Worm (Caenorhabditis elegans) whole organism, mixed stage, embryonic: ENCODE data around the gene hmg-12.
A peak's percentile ranks its signal among the peaks of the same experiment; 100 is the strongest.

ENCODE experiments used
- M03D4.4 ChIP-seq: sonication (generic microtip); optimal IDR thresholded peaks from 2 replicates; lab custom pipeline; 2017; ENCODE audit warnings: mild to moderate bottlenecking, missing genetic modification characterization, missing compliant biosample characterization
- bed-3 ChIP-seq: fragments of 200-800 bp; sonication (Bioruptor generic); optimal IDR thresholded peaks from 3 replicates; lab custom pipeline; 2018; ENCODE audit warnings: mild to moderate bottlenecking, missing genetic modification characterization, moderate library complexity, missing compliant biosample characterization
- blmp-1 ChIP-seq: fragments of 150-350 bp; optimal IDR thresholded peaks from 2 replicates; lab custom pipeline; 2014; ENCODE audit warnings: missing biosample characterization, missing genetic modification characterization
- ceh-39 ChIP-seq: fragments of 150-350 bp; optimal IDR thresholded peaks from 2 replicates; lab custom pipeline; 2014; ENCODE audit warnings: missing biosample characterization, missing genetic modification characterization
- ceh-43 ChIP-seq: fragments of 200-800 bp; sonication (Bioruptor generic); optimal IDR thresholded peaks from 2 replicates; lab custom pipeline; 2018; ENCODE audit warnings: mild to moderate bottlenecking, missing genetic modification characterization, moderate library complexity, missing compliant biosample characterization
- ces-1 ChIP-seq: fragments of 150-350 bp; optimal IDR thresholded peaks from 2 replicates; lab custom pipeline; 2014; ENCODE audit warnings: missing biosample characterization, missing genetic modification reagents, missing genetic modification characterization
- cnd-1 ChIP-seq: fragments of 200-800 bp; sonication (Bioruptor generic); optimal IDR thresholded peaks from 2 replicates; lab custom pipeline; 2018; ENCODE audit warnings: mild to moderate bottlenecking, missing genetic modification characterization, missing compliant biosample characterization
- drap-1 ChIP-seq: fragments of 200-800 bp; sonication (Bioruptor generic); optimal IDR thresholded peaks from 3 replicates; lab custom pipeline; 2018; ENCODE audit warnings: mild to moderate bottlenecking, missing genetic modification characterization, missing compliant biosample characterization
- elt-1 ChIP-seq: sonication (generic microtip); optimal IDR thresholded peaks from 2 replicates; lab custom pipeline; 2017; ENCODE audit warnings: missing genetic modification characterization, mild to moderate bottlenecking, missing compliant biosample characterization, antibody characterized with exemption, moderate library complexity, borderline replicate concordance; ENCODE audit not compliant: insufficient read depth
- flh-1 ChIP-seq: fragments of 200-800 bp; sonication (Bioruptor generic); optimal IDR thresholded peaks from 2 replicates; lab custom pipeline; 2018; ENCODE audit warnings: mild to moderate bottlenecking, missing genetic modification characterization, moderate library complexity, missing compliant biosample characterization
- ham-2 ChIP-seq: fragments of 200-800 bp; sonication (Bioruptor generic); optimal IDR thresholded peaks from 2 replicates; lab custom pipeline; 2018; ENCODE audit warnings: mild to moderate bottlenecking, missing genetic modification characterization, missing compliant biosample characterization
- lin-13 ChIP-seq: fragments of 150-350 bp; optimal IDR thresholded peaks from 2 replicates; lab custom pipeline; 2014; ENCODE audit warnings: missing biosample characterization, missing genetic modification characterization
- lin-32 ChIP-seq: fragments of 200-800 bp; sonication (Bioruptor generic); optimal IDR thresholded peaks from 2 replicates; lab custom pipeline; 2018; ENCODE audit warnings: mild to moderate bottlenecking, missing genetic modification characterization, missing compliant biosample characterization
- lsy-2 ChIP-seq: fragments of 150-350 bp; optimal IDR thresholded peaks from 2 replicates; lab custom pipeline; 2014; ENCODE audit warnings: missing biosample characterization, missing genetic modification characterization
- mab-5 ChIP-seq: fragments of 150-350 bp; optimal IDR thresholded peaks from 2 replicates; lab custom pipeline; 2014; ENCODE audit warnings: missing biosample characterization, missing genetic modification characterization
- mep-1 ChIP-seq: fragments of 150-350 bp; optimal IDR thresholded peaks from 2 replicates; lab custom pipeline; 2017; ENCODE audit warnings: missing biosample characterization, missing genetic modification reagents, missing genetic modification characterization, inconsistent platforms
- nhr-12 ChIP-seq: fragments of 150-350 bp; optimal IDR thresholded peaks from 2 replicates; lab custom pipeline; 2014; ENCODE audit warnings: missing biosample characterization, missing genetic modification characterization
- nhr-2 ChIP-seq: fragments of 150-350 bp; optimal IDR thresholded peaks from 2 replicates; lab custom pipeline; 2014; ENCODE audit warnings: missing biosample characterization, missing genetic modification characterization
- nhr-237 ChIP-seq: fragments of 150-350 bp; optimal IDR thresholded peaks from 2 replicates; lab custom pipeline; 2014; ENCODE audit warnings: missing biosample characterization, missing genetic modification characterization
- nhr-76 ChIP-seq: sonication (generic microtip); optimal IDR thresholded peaks from 2 replicates; lab custom pipeline; 2017; ENCODE audit warnings: missing biosample characterization, missing genetic modification characterization
- sem-2 ChIP-seq: fragments of 200-800 bp; sonication (Bioruptor generic); optimal IDR thresholded peaks from 2 replicates; lab custom pipeline; 2018; ENCODE audit warnings: mild to moderate bottlenecking, missing genetic modification characterization, missing compliant biosample characterization
- snpc-4 ChIP-seq: fragments of 150-350 bp; optimal IDR thresholded peaks from 2 replicates; lab custom pipeline; 2014; ENCODE audit warnings: missing biosample characterization, missing genetic modification characterization
- sptf-1 ChIP-seq: sonication (generic microtip); optimal IDR thresholded peaks from 2 replicates; lab custom pipeline; 2017; ENCODE audit warnings: mild to moderate bottlenecking, missing genetic modification characterization, moderate library complexity, missing compliant biosample characterization
- unc-120 ChIP-seq: sonication (generic microtip); optimal IDR thresholded peaks from 2 replicates; lab custom pipeline; 2017; ENCODE audit warnings: missing genetic modification characterization, missing compliant biosample characterization; ENCODE audit not compliant: poor library complexity, severe bottlenecking
- unc-39 ChIP-seq: fragments of 150-350 bp; optimal IDR thresholded peaks from 2 replicates; lab custom pipeline; 2014; ENCODE audit warnings: missing biosample characterization, missing genetic modification characterization
- unc-62 ChIP-seq: fragments of 150-350 bp; optimal IDR thresholded peaks from 2 replicates; lab custom pipeline; 2014; ENCODE audit warnings: missing biosample characterization, missing genetic modification reagents, missing genetic modification characterization
- zip-8 ChIP-seq: fragments of 150-350 bp; optimal IDR thresholded peaks from 2 replicates; lab custom pipeline; 2014; ENCODE audit warnings: missing biosample characterization, missing genetic modification characterization
- ztf-11 ChIP-seq: fragments of 150-350 bp; optimal IDR thresholded peaks from 2 replicates; lab custom pipeline; 2014; ENCODE audit warnings: missing biosample characterization, missing genetic modification characterization

The hmg-12 gene

DNA sequence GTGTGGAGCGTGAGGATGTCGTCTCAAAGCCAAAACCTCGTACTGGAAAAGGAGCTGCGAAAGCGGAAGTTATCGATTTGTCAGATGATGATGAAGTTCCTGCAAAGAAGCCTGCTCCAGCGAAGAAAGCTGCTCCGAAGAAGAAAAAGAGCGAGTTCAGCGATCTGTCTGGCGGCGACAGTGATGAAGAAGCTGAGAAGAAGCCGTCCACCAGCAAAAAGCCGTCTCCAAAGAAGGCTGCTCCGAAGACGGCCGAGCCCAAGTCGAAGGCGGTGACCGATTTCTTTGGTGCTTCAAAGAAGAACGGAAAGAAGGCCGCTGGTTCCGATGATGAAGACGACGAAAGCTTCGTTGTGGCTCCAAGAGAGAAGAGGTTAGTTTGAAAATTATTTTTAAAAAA is 36.5 kb upstream of the hmg-12 start:
- TF ChIP-seq ceh-43 (GFP tag; lab: Kevin White, UChicago) (no peak), nhr-12 (no peak), lsy-2 (no peak), bed-3 (GFP tag; lab: Kevin White, UChicago) (no peak), ztf-11 (tag; lab: Kevin White, UChicago) (no peak), ceh-39 (no peak), ham-2 (GFP tag; lab: Kevin White, UChicago) (no peak), sptf-1 (no peak), elt-1 (tag; lab: Kevin White, UChicago) (no peak), M03D4.4 (tag; lab: Kevin White, UChicago) (no peak)

ce11 chrII:11880456-11881353 is 35.6 kb upstream of the hmg-12 start:
- TF ChIP-seq sem-2, result no peak
- TF ChIP-seq ham-2 (GFP tag; lab: Kevin White, UChicago), result peak; percentile 16
- TF ChIP-seq M03D4.4 (tag; lab: Kevin White, UChicago), result peak; percentile 29
- TF ChIP-seq flh-1 (GFP tag; lab: Kevin White, UChicago), result no peak
- TF ChIP-seq nhr-2 (tag; lab: Kevin White, UChicago), result peak; percentile 81
- peak; percentile 15 for TF ChIP-seq ceh-39
- TF ChIP-seq unc-62 (GFP tag; lab: Kevin White, UChicago), result no peak
- peak; percentile 67 for TF ChIP-seq blmp-1 (tag; lab: Kevin White, UChicago)

- no peak for TF ChIP-seq nhr-76 (tag; lab: Kevin White, UChicago)
- TF ChIP-seq nhr-237 (tag; lab: Kevin White, UChicago), result no peak
- no peak for TF ChIP-seq unc-39 (tag; lab: Kevin White, UChicago)
- no peak for TF ChIP-seq lin-32 (GFP tag; lab: Kevin White, UChicago)
- TF ChIP-seq sptf-1, result no peak
- no peak for TF ChIP-seq nhr-2 (tag; lab: Kevin White, UChicago)
- no peak for TF ChIP-seq ces-1
- no peak for TF ChIP-seq drap-1
- no peak for TF ChIP-seq zip-8 (tag; lab: Kevin White, UChicago)
- no peak for TF ChIP-seq blmp-1 (tag; lab: Kevin White, UChicago)
- TF ChIP-seq unc-120 (tag; lab: Kevin White, UChicago), result no peak
- no peak for TF ChIP-seq sem-2
- TF ChIP-seq mep-1 (tag; lab: Kevin White, UChicago), result no peak
- TF ChIP-seq lin-13 (tag; lab: Kevin White, UChicago), result no peak
- no peak for TF ChIP-seq unc-62 (GFP tag; lab: Kevin White, UChicago)
- TF ChIP-seq mab-5 (tag; lab: Kevin White, UChicago), result no peak
- TF ChIP-seq cnd-1 (tag; lab: Kevin White, UChicago), result no peak
- no peak for TF ChIP-seq elt-1 (tag; lab: Kevin White, UChicago)
Measured at ce11 chrII:11883648-11884047, 32.7 kb upstream of the hmg-12 start, which contains the start of gene ZK930.6. Gene ZK930.6, plus strand, starts transcription at chrII:11883948.

DNA sequence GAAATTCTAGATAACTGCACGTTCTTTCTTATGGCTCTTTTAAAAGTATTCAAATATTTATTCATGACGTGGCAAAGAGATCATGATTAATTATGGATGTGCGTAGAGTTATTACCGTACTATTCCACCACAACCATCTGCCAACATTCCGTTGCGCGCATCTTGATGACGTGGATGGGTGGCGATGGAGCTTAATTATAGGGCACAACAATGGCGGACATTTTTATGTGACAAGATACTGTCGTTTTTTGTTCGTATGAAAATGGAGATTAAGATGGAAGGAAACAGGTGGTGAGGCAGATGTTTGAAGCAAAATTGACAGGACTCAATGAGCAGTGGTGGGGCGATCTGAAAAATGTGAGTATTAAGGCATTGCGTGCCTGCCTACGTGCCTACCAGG is 28.6 kb upstream of the hmg-12 start:
- TF ChIP-seq nhr-2 (tag; lab: Kevin White, UChicago) (peak; percentile 50), lsy-2 (peak; percentile 31), lin-32 (GFP tag; lab: Kevin White, UChicago) (peak; percentile 98), snpc-4 (tag; lab: Kevin White, UChicago) (no peak), sem-2 (no peak), unc-39 (tag; lab: Kevin White, UChicago) (no peak), unc-62 (GFP tag; lab: Kevin White, UChicago) (peak; percentile 69), cnd-1 (tag; lab: Kevin White, UChicago) (peak; percentile 88), zip-8 (tag; lab: Kevin White, UChicago) (peak; percentile 40), nhr-12 (peak; percentile 14), mep-1 (tag; lab: Kevin White, UChicago) (peak; percentile 6), sptf-1 (peak; percentile 20), flh-1 (GFP tag; lab: Kevin White, UChicago) (no peak)

DNA sequence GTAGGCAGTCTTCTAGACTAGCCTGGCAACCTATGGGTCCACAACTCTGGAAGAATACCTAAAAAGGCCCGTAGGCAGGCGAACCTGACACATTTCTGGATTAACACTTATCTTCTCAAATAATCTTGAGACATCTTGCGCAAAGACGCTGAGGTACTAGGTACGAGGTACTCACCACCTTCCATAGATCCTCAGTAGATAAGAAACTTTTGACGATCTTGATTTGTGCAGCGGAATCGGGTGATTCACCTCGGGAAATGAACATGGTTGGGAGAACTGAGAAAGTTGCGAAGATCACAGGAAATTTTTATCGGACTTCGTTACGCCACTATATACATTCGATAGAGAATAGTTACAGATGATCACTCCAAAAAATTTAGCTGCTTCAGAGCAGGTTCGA is 28.2 kb upstream of the hmg-12 start:
- TF ChIP-seq drap-1 (no peak), elt-1 (tag; lab: Kevin White, UChicago) (peak; percentile 86)
